Fruit fly (Drosophila melanogaster) whole organism, prepupa: ENCODE data around the gene crp.

Experiments
- Blimp-1 ChIP-seq: fragments of 200-800 bp; sonication (Bioruptor generic); optimal IDR thresholded peaks from 3 replicates; lab custom pipeline; 2017; ENCODE audit warnings: missing biosample characterization, missing genetic modification characterization, mild to moderate bottlenecking, moderate library complexity, missing genetic modification reagents
- CG10631 ChIP-seq: fragments of 200-800 bp; sonication (Bioruptor generic); optimal IDR thresholded peaks from 2 replicates; lab custom pipeline; 2016; ENCODE audit warnings: missing biosample characterization, missing genetic modification characterization
- CG10669 ChIP-seq: fragments of 200-800 bp; sonication (Bioruptor generic); optimal IDR thresholded peaks from 3 replicates; lab custom pipeline; 2018; ENCODE audit warnings: missing biosample characterization, mild to moderate bottlenecking, missing genetic modification characterization, moderate library complexity
- CG11294 ChIP-seq: fragments of 200-800 bp; sonication (Bioruptor generic); IDR thresholded peaks from 2 replicates; pipeline ENCODE4 v1.3.6; 2022; ENCODE audit warnings: missing biosample characterization, missing genetic modification characterization
- CG11762 ChIP-seq: fragments of 200-800 bp; sonication (Bioruptor generic); optimal IDR thresholded peaks from 3 replicates; lab custom pipeline; 2016; ENCODE audit warnings: missing biosample characterization, missing genetic modification characterization; ENCODE audit not compliant: insufficient read depth
- CG11902 ChIP-seq: fragments of 200-800 bp; sonication (Bioruptor generic); optimal IDR thresholded peaks from 3 replicates; lab custom pipeline; 2016; ENCODE audit warnings: missing biosample characterization, missing genetic modification characterization
- CG15336 ChIP-seq: fragments of 200-800 bp; sonication (Bioruptor generic); IDR thresholded peaks from 2 replicates; pipeline ENCODE4 v1.3.6; 2022; ENCODE audit warnings: missing biosample characterization, missing genetic modification characterization
- CG16779 ChIP-seq: fragments of 200-800 bp; sonication (Bioruptor generic); optimal IDR thresholded peaks from 3 replicates; lab custom pipeline; 2017; ENCODE audit warnings: missing biosample characterization, mild to moderate bottlenecking, missing genetic modification characterization
- CG3032 ChIP-seq: fragments of 200-800 bp; optimal IDR thresholded peaks from 2 replicates; lab custom pipeline; 2019; ENCODE audit warnings: missing biosample characterization, mild to moderate bottlenecking, missing genetic modification characterization, moderate library complexity
- CG31627 ChIP-seq: fragments of 200-800 bp; sonication (Bioruptor generic); optimal IDR thresholded peaks from 3 replicates; lab custom pipeline; 2016; ENCODE audit warnings: missing biosample characterization, missing genetic modification characterization
- CG32006 ChIP-seq: fragments of 200-800 bp; sonication (Bioruptor generic); optimal IDR thresholded peaks from 3 replicates; lab custom pipeline; 2017; ENCODE audit warnings: missing biosample characterization, mild to moderate bottlenecking, missing genetic modification characterization
- CG34406 ChIP-seq: fragments of 200-800 bp; sonication (Bioruptor generic); optimal IDR thresholded peaks from 3 replicates; lab custom pipeline; 2016; ENCODE audit warnings: missing biosample characterization, missing genetic modification characterization
- CG3919 ChIP-seq: fragments of 200-800 bp; sonication (Bioruptor generic); optimal IDR thresholded peaks from 3 replicates; lab custom pipeline; 2016; ENCODE audit warnings: missing biosample characterization, missing genetic modification characterization
- CG6163 ChIP-seq: fragments of 200-800 bp; sonication (Bioruptor generic); IDR thresholded peaks from 3 replicates; pipeline ENCODE4 v1.3.6; 2022; ENCODE audit warnings: missing biosample characterization, missing genetic modification characterization
- CG6276 ChIP-seq: fragments of 200-800 bp; sonication (Bioruptor generic); optimal IDR thresholded peaks from 2 replicates; lab custom pipeline; 2017; ENCODE audit warnings: missing biosample characterization, mild to moderate bottlenecking, missing genetic modification characterization
- CG6808 ChIP-seq: fragments of 200-800 bp; sonication (Bioruptor generic); optimal IDR thresholded peaks from 3 replicates; lab custom pipeline; 2017; ENCODE audit warnings: missing biosample characterization, missing genetic modification characterization, mild to moderate bottlenecking, moderate library complexity, missing genetic modification reagents
- CG6854 ChIP-seq: fragments of 200-800 bp; sonication (Bioruptor generic); optimal IDR thresholded peaks from 2 replicates; lab custom pipeline; 2017; ENCODE audit warnings: missing biosample characterization, mild to moderate bottlenecking, missing genetic modification characterization
- CG7368 ChIP-seq: fragments of 200-800 bp; sonication (Bioruptor generic); optimal IDR thresholded peaks from 3 replicates; lab custom pipeline; 2016; ENCODE audit warnings: missing biosample characterization, missing genetic modification characterization
- CG8119 ChIP-seq: fragments of 200-800 bp; sonication (Bioruptor generic); IDR thresholded peaks from 3 replicates; pipeline ENCODE4 v1.3.6; 2022; ENCODE audit warnings: missing biosample characterization, missing genetic modification characterization
- CG8319 ChIP-seq: fragments of 200-800 bp; sonication (Bioruptor generic); optimal IDR thresholded peaks from 3 replicates; lab custom pipeline; 2016; ENCODE audit warnings: missing biosample characterization, missing genetic modification characterization
- CG8632 ChIP-seq: fragments of 200-800 bp; sonication (Bioruptor generic); optimal IDR thresholded peaks from 3 replicates; lab custom pipeline; 2016; ENCODE audit warnings: missing biosample characterization, missing genetic modification characterization
- CG9139 ChIP-seq: fragments of 200-800 bp; sonication (Bioruptor generic); optimal IDR thresholded peaks from 3 replicates; lab custom pipeline; 2017; ENCODE audit warnings: missing biosample characterization, mild to moderate bottlenecking, missing genetic modification characterization
- Eip75B ChIP-seq: fragments of 200-800 bp; sonication (Bioruptor generic); optimal IDR thresholded peaks from 3 replicates; lab custom pipeline; 2016; ENCODE audit warnings: missing biosample characterization, missing genetic modification characterization
- Eip78C ChIP-seq: fragments of 200-800 bp; sonication (Bioruptor generic); peaks from one replicate; lab custom pipeline; 2016; ENCODE audit warnings: missing biosample characterization, missing genetic modification characterization
- Ets21C ChIP-seq: fragments of 200-800 bp; sonication (Bioruptor generic); optimal IDR thresholded peaks from 3 replicates; lab custom pipeline; 2016; ENCODE audit warnings: missing biosample characterization, missing genetic modification characterization
- Ets96B ChIP-seq: fragments of 200-800 bp; optimal IDR thresholded peaks from 2 replicates; lab custom pipeline; 2019; ENCODE audit warnings: missing biosample characterization, mild to moderate bottlenecking, missing genetic modification characterization, moderate library complexity
- Gug ChIP-seq: fragments of 200-800 bp; sonication (Bioruptor generic); IDR thresholded peaks from 2 replicates; pipeline ENCODE4 v1.3.6; 2022; ENCODE audit warnings: missing biosample characterization, missing genetic modification characterization
- Hr4 ChIP-seq: fragments of 200-800 bp; sonication (Bioruptor generic); optimal IDR thresholded peaks from 3 replicates; lab custom pipeline; 2016; ENCODE audit warnings: missing biosample characterization, missing genetic modification characterization
- Met ChIP-seq: fragments of 200-800 bp; sonication (Bioruptor generic); optimal IDR thresholded peaks from 3 replicates; lab custom pipeline; 2016; ENCODE audit warnings: missing biosample characterization, missing genetic modification characterization
- Smox ChIP-seq: fragments of 200-800 bp; sonication (Bioruptor generic); optimal IDR thresholded peaks from 3 replicates; lab custom pipeline; 2016; ENCODE audit warnings: missing biosample characterization, missing genetic modification characterization
- Sox14 ChIP-seq: fragments of 200-800 bp; sonication (Bioruptor generic); optimal IDR thresholded peaks from 3 replicates; lab custom pipeline; 2016; ENCODE audit warnings: missing biosample characterization, missing genetic modification characterization
- Sox15 ChIP-seq: fragments of 200-800 bp; sonication (Bioruptor generic); optimal IDR thresholded peaks from 3 replicates; lab custom pipeline; 2016; ENCODE audit warnings: missing biosample characterization, missing genetic modification characterization
- achi ChIP-seq: fragments of 200-800 bp; sonication (Bioruptor generic); optimal IDR thresholded peaks from 3 replicates; lab custom pipeline; 2016; ENCODE audit warnings: missing biosample characterization, missing genetic modification characterization
- acj6 ChIP-seq: fragments of 200-800 bp; sonication (Bioruptor generic); optimal IDR thresholded peaks from 3 replicates; lab custom pipeline; 2016; ENCODE audit warnings: missing biosample characterization, missing genetic modification characterization
- cyc ChIP-seq: fragments of 200-800 bp; sonication (Bioruptor generic); optimal IDR thresholded peaks from 3 replicates; lab custom pipeline; 2016; ENCODE audit warnings: missing biosample characterization, missing genetic modification characterization
- dsx ChIP-seq: fragments of 200-800 bp; optimal IDR thresholded peaks from 3 replicates; lab custom pipeline; 2019; ENCODE audit warnings: missing biosample characterization, mild to moderate bottlenecking, missing genetic modification characterization, moderate library complexity; ENCODE audit not compliant: poor library complexity, severe bottlenecking
- esn ChIP-seq: fragments of 200-800 bp; sonication (Bioruptor generic); optimal IDR thresholded peaks from 2 replicates; lab custom pipeline; 2016; ENCODE audit warnings: missing biosample characterization, mild to moderate bottlenecking, missing genetic modification characterization, moderate library complexity
- fd59A ChIP-seq: fragments of 200-800 bp; sonication (Bioruptor generic); optimal IDR thresholded peaks from 2 replicates; lab custom pipeline; 2017; ENCODE audit warnings: missing biosample characterization, mild to moderate bottlenecking, missing genetic modification characterization, missing genetic modification reagents
- fd85E ChIP-seq: fragments of 200-800 bp; sonication (Bioruptor generic); optimal IDR thresholded peaks from 3 replicates; lab custom pipeline; 2016; ENCODE audit warnings: missing biosample characterization, missing genetic modification characterization
- fkh ChIP-seq: fragments of 200-800 bp; sonication (Bioruptor generic); optimal IDR thresholded peaks from 3 replicates; lab custom pipeline; 2017; ENCODE audit warnings: missing biosample characterization, mild to moderate bottlenecking, missing genetic modification characterization, moderate library complexity
- lz ChIP-seq: fragments of 200-800 bp; sonication (Bioruptor generic); optimal IDR thresholded peaks from 3 replicates; lab custom pipeline; 2016; ENCODE audit warnings: missing biosample characterization, missing genetic modification characterization
- net ChIP-seq: fragments of 200-800 bp; sonication (Bioruptor generic); optimal IDR thresholded peaks from 3 replicates; lab custom pipeline; 2016; ENCODE audit warnings: missing biosample characterization, missing genetic modification characterization
- salr ChIP-seq, 2 experiments: fragments of 200-800 bp; sonication (Bioruptor generic); optimal IDR thresholded peaks; 3 replicates each; lab custom pipeline; 2016 to 2018; ENCODE audit warnings: missing biosample characterization in 2 of 2, missing genetic modification characterization in 2 of 2, mild to moderate bottlenecking in 1 of 2
- spab ChIP-seq: fragments of 200-800 bp; sonication (Bioruptor generic); optimal IDR thresholded peaks from 2 replicates; lab custom pipeline; 2017; ENCODE audit warnings: missing biosample characterization, mild to moderate bottlenecking, missing genetic modification characterization, missing genetic modification reagents
- ss ChIP-seq, 2 experiments: fragments of 200-800 bp; sonication (Bioruptor generic); optimal IDR thresholded peaks; 2 replicates in 1 of 2; 3 replicates in 1 of 2; lab custom pipeline; 2017 to 2018; ENCODE audit warnings: mild to moderate bottlenecking in 2 of 2, missing biosample characterization in 2 of 2, missing genetic modification characterization in 2 of 2, moderate library complexity in 1 of 2
- svp ChIP-seq: fragments of 200-800 bp; sonication (Bioruptor generic); peaks from one replicate; lab custom pipeline; 2016; ENCODE audit warnings: missing biosample characterization, missing genetic modification characterization
- vri ChIP-seq: fragments of 200-800 bp; sonication (Bioruptor generic); optimal IDR thresholded peaks from 3 replicates; lab custom pipeline; 2016; ENCODE audit warnings: missing biosample characterization, mild to moderate bottlenecking, missing genetic modification characterization

Gene crp

DNA sequence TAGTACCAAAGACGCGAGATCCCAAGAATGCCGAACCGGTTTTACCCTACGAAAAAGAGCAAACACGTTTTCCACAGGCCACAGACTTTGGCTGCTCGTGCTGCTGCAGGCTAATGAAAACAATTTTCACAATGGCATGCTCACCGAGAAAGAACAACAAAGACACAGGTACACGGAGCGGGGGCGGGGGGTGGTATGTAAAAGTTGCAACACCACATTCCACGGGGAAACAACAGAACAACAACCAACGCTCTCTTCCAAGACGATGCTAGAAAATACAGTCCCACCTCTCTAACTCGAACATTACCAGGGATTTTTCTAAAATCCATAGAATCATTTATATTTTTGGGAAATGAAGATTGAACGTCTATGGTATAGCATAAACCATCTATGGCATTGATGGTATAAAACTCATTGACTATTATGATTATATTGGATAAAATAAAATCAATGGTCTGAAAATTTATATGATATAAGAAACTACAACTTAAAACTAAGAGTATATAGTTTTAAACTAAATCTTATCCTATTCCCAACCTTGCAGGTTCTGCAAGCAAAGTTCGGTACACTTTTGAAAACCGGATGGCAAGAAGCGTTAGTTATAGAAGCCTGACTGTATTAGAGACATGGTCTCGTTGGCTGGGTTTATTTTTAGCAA is 6.0 kb downstream of the crp start (continued):
- TF ChIP-seq CG34406: no peak
- peak; percentile 40; the same call in 1 of the 2 replicates for TF ChIP-seq CG15336 (GFP tag; lab: Robert Waterston, UW)
- peak; percentile 6 for TF ChIP-seq CG31627
- TF ChIP-seq CG8119 (GFP tag; lab: Robert Waterston, UW): peak; percentile 62
- no peak for TF ChIP-seq net (GFP tag; lab: Kevin White, UChicago)
- TF ChIP-seq CG6276 (GFP tag; lab: Kevin White, UChicago): peak; percentile 11
- no peak for TF ChIP-seq CG9139 (GFP tag; lab: Kevin White, UChicago)
- TF ChIP-seq ss (GFP tag; optimal IDR thresholded peaks at IDR 0.05; lab: Kevin White, UChicago): no peak
- peak in 1 of 2 experiments; percentile 46 for TF ChIP-seq salr (GFP tag; optimal IDR thresholded peaks at IDR 0.05; lab: Kevin White, UChicago)
- TF ChIP-seq esn (GFP tag; lab: Kevin White, UChicago): no peak
- peak; percentile 4 for TF ChIP-seq CG10669
- TF ChIP-seq Gug (GFP tag; lab: Robert Waterston, UW): no peak; the same call in 1 of the 2 replicates
- TF ChIP-seq CG6854 (GFP tag; lab: Kevin White, UChicago): no peak
- TF ChIP-seq CG3919 (GFP tag; lab: Kevin White, UChicago): peak; percentile 1
- no peak for TF ChIP-seq fd85E (GFP tag; lab: Kevin White, UChicago)
- peak; percentile 81 for TF ChIP-seq CG32006 (GFP tag; lab: Kevin White, UChicago)
- peak; percentile 43 for TF ChIP-seq Sox14 (GFP tag; lab: Kevin White, UChicago)
- no peak for TF ChIP-seq vri (GFP tag; lab: Kevin White, UChicago)
- TF ChIP-seq CG10631 (GFP tag; lab: Kevin White, UChicago): peak; percentile 62
- TF ChIP-seq Ets96B: peak; percentile 38
- no peak for TF ChIP-seq Ets21C (GFP tag; lab: Kevin White, UChicago)
- TF ChIP-seq fd59A (GFP tag; lab: Kevin White, UChicago): peak; percentile 38
- peak; percentile 50 for TF ChIP-seq CG3032 (tag; lab: Kevin White, UChicago)
- TF ChIP-seq CG8632 (GFP tag; lab: Kevin White, UChicago): no peak
- TF ChIP-seq Met (GFP tag; lab: Kevin White, UChicago): peak; percentile 50
- TF ChIP-seq spab (GFP tag; lab: Kevin White, UChicago): no peak
- peak; percentile 9 for TF ChIP-seq lz (GFP tag; lab: Kevin White, UChicago)
- TF ChIP-seq Sox15 (GFP tag; lab: Kevin White, UChicago): no peak
- TF ChIP-seq CG11902: no peak
- peak; percentile 52 for TF ChIP-seq Hr4 (GFP tag; lab: Kevin White, UChicago)
- TF ChIP-seq CG6808 (GFP tag; lab: Kevin White, UChicago): peak; percentile 45
- TF ChIP-seq CG16779 (tag; lab: Kevin White, UChicago): no peak
- TF ChIP-seq achi: peak; percentile 50
- no peak for TF ChIP-seq fkh (GFP tag; lab: Kevin White, UChicago)
- TF ChIP-seq CG11294 (GFP tag; lab: Robert Waterston, UW): no peak
- TF ChIP-seq CG11762: no peak
- TF ChIP-seq, all 60 proteins: peak for 29

DNA sequence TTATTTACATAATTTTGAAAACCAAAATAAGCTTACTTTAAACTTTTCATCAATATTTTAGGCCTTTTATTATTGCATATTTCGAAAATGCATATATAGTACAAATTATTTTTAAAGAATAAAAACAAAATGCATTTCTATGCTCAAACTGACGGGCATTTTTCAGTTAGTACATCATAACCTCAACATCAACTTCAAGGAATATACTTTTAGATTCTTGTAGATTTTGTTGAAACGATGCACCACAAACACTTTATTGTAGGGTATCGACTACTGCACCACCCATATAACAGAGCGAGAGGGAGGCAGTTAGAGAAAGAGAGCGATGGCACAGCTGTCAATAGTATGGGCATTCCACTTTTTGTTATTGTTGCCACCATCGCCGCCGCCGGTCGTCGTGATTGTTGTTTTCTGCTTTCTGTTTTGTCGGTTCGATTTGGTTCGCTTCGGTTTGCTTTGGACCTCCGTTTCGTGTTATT is 7.7 kb downstream of the crp start:
- TF ChIP-seq Eip75B (GFP tag; lab: Kevin White, UChicago) (peak; percentile 89), CG11762 (peak; percentile 84), spab (GFP tag; lab: Kevin White, UChicago) (peak; percentile 79), CG11294 (GFP tag; lab: Robert Waterston, UW) (peak; percentile 77), CG9139 (GFP tag; lab: Kevin White, UChicago) (peak; percentile 41), CG6276 (GFP tag; lab: Kevin White, UChicago) (peak; percentile 92), cyc (GFP tag; lab: Kevin White, UChicago) (peak; percentile 52), CG34406 (peak; percentile 78), CG7368 (GFP tag; lab: Kevin White, UChicago) (peak; percentile 70), dsx (peak; percentile 81), CG11902 (peak; percentile 55), Smox (GFP tag; lab: Kevin White, UChicago) (peak; percentile 73), CG32006 (GFP tag; lab: Kevin White, UChicago) (peak; percentile 99), Gug (GFP tag; lab: Robert Waterston, UW) (peak; percentile 84), Ets21C (GFP tag; lab: Kevin White, UChicago) (peak; percentile 42), CG31627 (peak; percentile 52), svp (GFP tag; lab: Kevin White, UChicago) (peak; percentile 79), CG6163 (GFP tag; lab: Robert Waterston, UW) (peak; percentile 72), Blimp-1 (peak; percentile 7), acj6 (GFP tag; lab: Kevin White, UChicago) (peak; percentile 91), CG10631 (GFP tag; lab: Kevin White, UChicago) (peak; percentile 95), CG8319 (GFP tag; lab: Kevin White, UChicago) (peak; percentile 60), CG8632 (GFP tag; lab: Kevin White, UChicago) (peak; percentile 79), Eip78C (peak; percentile 97), CG8119 (GFP tag; lab: Robert Waterston, UW) (peak; percentile 94), CG6808 (GFP tag; lab: Kevin White, UChicago) (peak; percentile 83)
